Worm (Caenorhabditis elegans): ENCODE results near the gene Y37H2A.14.

DNA sequence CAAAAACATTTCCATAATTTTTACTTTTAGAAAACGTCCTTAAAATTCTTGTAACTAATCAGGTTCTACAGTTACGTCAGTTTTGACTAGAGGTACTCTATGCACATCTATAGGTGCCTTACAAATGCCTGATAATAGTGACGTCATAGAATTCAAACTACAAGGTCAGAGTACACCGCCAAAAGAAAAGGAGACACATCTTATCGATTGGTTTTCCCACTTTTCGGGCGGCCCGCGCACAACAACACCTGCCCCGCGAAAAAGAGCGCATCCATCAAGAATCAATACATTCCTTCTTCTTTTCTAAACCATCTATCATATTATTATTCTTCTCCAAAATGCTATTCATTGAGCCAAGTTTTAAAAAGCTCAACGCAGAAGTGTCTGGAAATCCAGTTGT, 36.1 kb downstream of the Y37H2A.14 start, which contains the start of gene C31G12.1:
- TF ChIP-seq unc-120 (tag; optimal IDR thresholded peaks at IDR 0.05; ENCODE audit: poor library complexity, severe bottlenecking) (no peak), lsy-2 (tag; optimal IDR thresholded peaks at IDR 0.05) (no peak), unc-39 (tag; optimal IDR thresholded peaks at IDR 0.05) (no peak), nhr-237 (tag; optimal IDR thresholded peaks at IDR 0.05) (no peak), snpc-4 (tag; optimal IDR thresholded peaks at IDR 0.05) (no peak), sptf-1 (tag; optimal IDR thresholded peaks at IDR 0.05) (no peak), ceh-83 (GFP tag; optimal IDR thresholded peaks at IDR 0.05) (no peak), mep-1 (tag; optimal IDR thresholded peaks at IDR 0.05) (no peak)
